Fruit fly (Drosophila melanogaster): ENCODE data around the gene CG6763.

The CG6763 gene

dm6 chr3R:23239934-23240632 lies 43.7 kb upstream of the CG6763 start (continued):
- TF ChIP-seq ERR (GFP tag; optimal IDR thresholded peaks at IDR 0.05) = no peak
- TF ChIP-seq CG17186 (GFP tag; optimal IDR thresholded peaks at IDR 0.05) = no peak
- TF ChIP-seq CG2116 (GFP tag; optimal IDR thresholded peaks at IDR 0.05) = no peak
- TF ChIP-seq sens-2 (GFP tag; IDR thresholded peaks at IDR 0.05) = 0 out of 2 replicates have a peak, but pooled peaks have one; percentile 34
- TF ChIP-seq CG10274 (GFP tag; optimal IDR thresholded peaks at IDR 0.05) = no peak
- peak; percentile 69 for TF ChIP-seq Dek (tag; optimal IDR thresholded peaks at IDR 0.05)
- TF ChIP-seq E2f1 (GFP tag; IDR thresholded peaks at IDR 0.05) = peak; percentile 59
- peak; percentile 30; the same call in 1 of the 2 replicates for TF ChIP-seq CG4404 (GFP tag; IDR thresholded peaks at IDR 0.05)
- TF ChIP-seq CG11456 (GFP tag; IDR thresholded peaks at IDR 0.05) = 0 out of 3 replicates have a peak, but pooled peaks have one; percentile 10
- peak; percentile 58 to 62 for TF ChIP-seq Trl (optimal IDR thresholded peaks at IDR 0.05)
- peak; percentile 57 for TF ChIP-seq Trl (GFP tag; optimal IDR thresholded peaks at IDR 0.05)
- TF ChIP-seq pan (optimal IDR thresholded peaks at IDR 0.05) = no peak
- peak in 1 of 2 experiments; percentile 86 for TF ChIP-seq pan (GFP tag; optimal IDR thresholded peaks at IDR 0.05 in 1 of 2, IDR thresholded peaks at IDR 0.05 in 1 of 2)
- TF ChIP-seq ssp (GFP tag; IDR thresholded peaks at IDR 0.05) = peak; percentile 49
- peak; percentile 29 for TF ChIP-seq tx (GFP tag; optimal IDR thresholded peaks at IDR 0.05)
- no peak for TF ChIP-seq hbn (GFP tag; IDR thresholded peaks at IDR 0.05; ENCODE audit: partially characterized antibody)
- TF ChIP-seq CG6813 (GFP tag; optimal IDR thresholded peaks at IDR 0.05) = peak; percentile 65
- TF ChIP-seq Ets65A (GFP tag) = no peak
- TF ChIP-seq CG42726 (GFP tag; IDR thresholded peaks at IDR 0.05; ENCODE audit: partially characterized antibody) = no peak
- peak; percentile 4 for TF ChIP-seq CG3163 (GFP tag; optimal IDR thresholded peaks at IDR 0.05)
- no peak for TF ChIP-seq CG30020 (tag; optimal IDR thresholded peaks at IDR 0.05)
- TF ChIP-seq ci (GFP tag; IDR thresholded peaks at IDR 0.05) = peak; percentile 85
- peak; percentile 79 for TF ChIP-seq HLH3B (GFP tag; IDR thresholded peaks at IDR 0.05)
- TF ChIP-seq Hey (tag; optimal IDR thresholded peaks at IDR 0.05) = no peak
- TF ChIP-seq CG7372 (GFP tag; IDR thresholded peaks at IDR 0.05) = peak; percentile 45; the same call in 1 of the 2 replicates
- peak; percentile 67 for TF ChIP-seq bcd (GFP tag; optimal IDR thresholded peaks at IDR 0.05)
- no peak for TF ChIP-seq pzg (GFP tag; optimal IDR thresholded peaks at IDR 0.05)
- TF ChIP-seq NfI (GFP tag; optimal IDR thresholded peaks at IDR 0.05) = peak; percentile 22
- no peak for TF ChIP-seq Dip2 (GFP tag; IDR thresholded peaks at IDR 0.05)
- TF ChIP-seq her (GFP tag; optimal IDR thresholded peaks at IDR 0.05) = peak; percentile 7
- TF ChIP-seq ftz-f1 (GFP tag; optimal IDR thresholded peaks at IDR 0.05) = no peak
- no peak for TF ChIP-seq CG2202 (tag; optimal IDR thresholded peaks at IDR 0.05)
- peak; percentile 65 for TF ChIP-seq lilli (GFP tag; optimal IDR thresholded peaks at IDR 0.05)
- peak; percentile 55 for TF ChIP-seq CG4360 (GFP tag; IDR thresholded peaks at IDR 0.05)
- no peak for TF ChIP-seq Lpt (GFP tag; optimal IDR thresholded peaks at IDR 0.05)
- 0 out of 3 replicates have a peak, but pooled peaks have one; percentile 20 for TF ChIP-seq gce (GFP tag; IDR thresholded peaks at IDR 0.05)
- TF ChIP-seq CG12391 (tag; optimal IDR thresholded peaks at IDR 0.05) = no peak
- TF ChIP-seq mam (GFP tag; optimal IDR thresholded peaks at IDR 0.05) = peak; percentile 62
- TF ChIP-seq CG13296 (GFP tag; optimal IDR thresholded peaks at IDR 0.05) = peak; percentile 76
- no peak for TF ChIP-seq CG1024 (GFP tag; IDR thresholded peaks at IDR 0.05)
- TF ChIP-seq sisA (GFP tag; IDR thresholded peaks at IDR 0.05) = peak; percentile 67
- TF ChIP-seq Nf-YA (GFP tag; IDR thresholded peaks at IDR 0.05) = no peak
- no peak for TF ChIP-seq GATAe (GFP tag; conservative IDR thresholded peaks at IDR 0.05)
- peak; percentile 76 for TF ChIP-seq CG3281 (GFP tag; optimal IDR thresholded peaks at IDR 0.05)
- no peak for TF ChIP-seq CG17912 (GFP tag; optimal IDR thresholded peaks at IDR 0.05)
- TF ChIP-seq prd (optimal IDR thresholded peaks at IDR 0.05) = no peak
- peak; percentile 71 for TF ChIP-seq prd (GFP tag; IDR thresholded peaks at IDR 0.05)
- peak; percentile 68 for TF ChIP-seq CG17829 (tag; optimal IDR thresholded peaks at IDR 0.05)
- TF ChIP-seq CG31441 (GFP tag; IDR thresholded peaks at IDR 0.05) = peak; percentile 76
- peak; percentile 29 for TF ChIP-seq CG18619 (GFP tag; optimal IDR thresholded peaks at IDR 0.05)
- no peak for TF ChIP-seq CG4282 (GFP tag; optimal IDR thresholded peaks at IDR 0.05)

Data from whole organism, embryonic.